Fruit fly (Drosophila melanogaster): Measurements from ENCODE around the gene CHKov2.

CHKov2 gene

dm6 chr3R:25335065-25335464 lies 4.1 kb upstream of the CHKov2 start, which contains the start of the genes CG10669 and CG11902:
TSS of gene CG10669 (minus strand) at chr3R:25335243.
TSS of gene CG11902 (plus strand) at chr3R:25335257.
- peak; percentile 14 for TF ChIP-seq kah (GFP tag; optimal IDR thresholded peaks at IDR 0.05)
- no peak for TF ChIP-seq ind (GFP tag; optimal IDR thresholded peaks at IDR 0.05)
- no peak for TF ChIP-seq H15 (GFP tag; IDR thresholded peaks at IDR 0.05)
- peak; percentile 3 for TF ChIP-seq bigmax (GFP tag; optimal IDR thresholded peaks at IDR 0.05)
- peak; percentile 3 for TF ChIP-seq Dp (GFP tag; optimal IDR thresholded peaks at IDR 0.05)
- TF ChIP-seq sna (GFP tag; IDR thresholded peaks at IDR 0.05; ENCODE audit: partially characterized antibody): peak; percentile 41; the same call in 1 of the 2 replicates
- peak; percentile 50; the same call in 1 of the 4 replicates for TF ChIP-seq chinmo (GFP tag; IDR thresholded peaks at IDR 0.05; ENCODE audit: partially characterized antibody)
- TF ChIP-seq fru (optimal IDR thresholded peaks at IDR 0.05): no peak
- no peak for TF ChIP-seq Jarid2 (GFP tag; optimal IDR thresholded peaks at IDR 0.05)
- peak; percentile 26; the same call in 1 of the 2 replicates for TF ChIP-seq CG13287 (GFP tag; IDR thresholded peaks at IDR 0.05; ENCODE audit: partially characterized antibody)
- TF ChIP-seq gfzf (GFP tag; optimal IDR thresholded peaks at IDR 0.05): peak; percentile 47
- TF ChIP-seq CG4617 (GFP tag; optimal IDR thresholded peaks at IDR 0.05; ENCODE audit: borderline replicate concordance): peak; percentile 29
- TF ChIP-seq CG1233 (GFP tag; optimal IDR thresholded peaks at IDR 0.05): no peak
- no peak for TF ChIP-seq CG34376 (GFP tag; optimal IDR thresholded peaks at IDR 0.05)
- TF ChIP-seq scrt (GFP tag; optimal IDR thresholded peaks at IDR 0.05): peak; percentile 23
- TF ChIP-seq CG9797 (GFP tag; optimal IDR thresholded peaks at IDR 0.05): peak; percentile 60
- TF ChIP-seq CG6791 (GFP tag; IDR thresholded peaks at IDR 0.05; ENCODE audit: partially characterized antibody): 0 out of 3 replicates have a peak, but pooled peaks have one; percentile 23
- no peak for TF ChIP-seq bbx (GFP tag; IDR thresholded peaks at IDR 0.05; ENCODE audit: partially characterized antibody)
- peak; percentile 40 for TF ChIP-seq pzg (GFP tag; optimal IDR thresholded peaks at IDR 0.05)
- 0 out of 4 replicates have a peak, but pooled peaks have one; percentile 31 for TF ChIP-seq Dll (GFP tag; IDR thresholded peaks at IDR 0.05; ENCODE audit: partially characterized antibody)
- TF ChIP-seq MBD-R2 (GFP tag; IDR thresholded peaks at IDR 0.05): peak; percentile 97
- TF ChIP-seq MESR4 (GFP tag; optimal IDR thresholded peaks at IDR 0.05): peak; percentile 39
- TF ChIP-seq Sin3A (optimal IDR thresholded peaks at IDR 0.05): peak; percentile 3
- TF ChIP-seq Myb (GFP tag; optimal IDR thresholded peaks at IDR 0.05): no peak
- no peak for TF ChIP-seq CG7372 (GFP tag; IDR thresholded peaks at IDR 0.05)
- TF ChIP-seq repo (GFP tag; optimal IDR thresholded peaks at IDR 0.05): no peak
- peak; percentile 76 for TF ChIP-seq stwl (tag; optimal IDR thresholded peaks at IDR 0.05)
- TF ChIP-seq gcm2 (GFP tag; optimal IDR thresholded peaks at IDR 0.05): no peak
- TF ChIP-seq unc-4 (GFP tag; IDR thresholded peaks at IDR 0.05; ENCODE audit: partially characterized antibody): 0 out of 2 replicates have a peak, but pooled peaks have one; percentile 14
- peak; percentile 91 for TF ChIP-seq CG10267 (tag; optimal IDR thresholded peaks at IDR 0.05)
- TF ChIP-seq CG17802 (tag; optimal IDR thresholded peaks at IDR 0.05): no peak
- TF ChIP-seq Elba2 (GFP tag; optimal IDR thresholded peaks at IDR 0.05): peak; percentile 18
- TF ChIP-seq CG8281 (tag; optimal IDR thresholded peaks at IDR 0.05): no peak
- peak; percentile 86 to 98 for TF ChIP-seq crp (GFP tag; optimal IDR thresholded peaks at IDR 0.05)
- TF ChIP-seq BEAF-32 (GFP tag; optimal IDR thresholded peaks at IDR 0.05): peak; percentile 11
- TF ChIP-seq ci (GFP tag; IDR thresholded peaks at IDR 0.05): 0 out of 3 replicates have a peak, but pooled peaks have one; percentile 9
- no peak for TF ChIP-seq odd (GFP tag; optimal IDR thresholded peaks at IDR 0.05)
- TF ChIP-seq YL-1 (GFP tag; optimal IDR thresholded peaks at IDR 0.05): peak; percentile 8

- peak; percentile 17 for TF ChIP-seq grn (GFP tag; optimal IDR thresholded peaks at IDR 0.05)
- peak; percentile 30; the same call in 1 of the 2 replicates for TF ChIP-seq Bgb (GFP tag; IDR thresholded peaks at IDR 0.05; ENCODE audit: partially characterized antibody)
- 0 out of 2 replicates have a peak, but pooled peaks have one; percentile 21 for TF ChIP-seq vvl (GFP tag; IDR thresholded peaks at IDR 0.05)
- TF ChIP-seq CG4424 (GFP tag; optimal IDR thresholded peaks at IDR 0.05): no peak
- TF ChIP-seq CG17612 (GFP tag; IDR thresholded peaks at IDR 0.05): 0 out of 2 replicates have a peak, but pooled peaks have one; percentile 17
- TF ChIP-seq Trl (optimal IDR thresholded peaks at IDR 0.05): peak in 1 of 2 experiments; percentile 39
- TF ChIP-seq Trl (GFP tag; optimal IDR thresholded peaks at IDR 0.05): no peak
- peak; percentile 6 for TF ChIP-seq CG7987 (GFP tag; optimal IDR thresholded peaks at IDR 0.05)
- TF ChIP-seq CG3163 (GFP tag; optimal IDR thresholded peaks at IDR 0.05): peak; percentile 44
- 0 out of 3 replicates have a peak, but pooled peaks have one; percentile 10 for TF ChIP-seq CG2199 (GFP tag; IDR thresholded peaks at IDR 0.05)
- TF ChIP-seq Drgx (GFP tag; IDR thresholded peaks at IDR 0.05): peak; percentile 39; the same call in 1 of the 2 replicates
- TF ChIP-seq ci (GFP tag; IDR thresholded peaks at IDR 0.05): peak; percentile 56; the same call in 2 of the 3 replicates
- 0 out of 4 replicates have a peak, but pooled peaks have one; percentile 40 for TF ChIP-seq chinmo (GFP tag; IDR thresholded peaks at IDR 0.05; ENCODE audit: partially characterized antibody)
- TF ChIP-seq CG9876 (GFP tag; optimal IDR thresholded peaks at IDR 0.05): peak; percentile 12
- TF ChIP-seq Rfx (GFP tag; IDR thresholded peaks at IDR 0.05): no peak; the same call in 1 of the 2 replicates
These were observed 1.9 kb downstream of the CHKov2 start, which contains the start of gene CHKov1 for dm6 chr3R:25329079-25329478. TSS of gene CHKov1 (minus strand) at chr3R:25329316.

All from whole organism, embryonic.